Fruit fly (Drosophila melanogaster) whole organism, embryonic: ENCODE data around the gene sordd2.
A peak's percentile ranks its signal among the peaks of the same experiment; 100 is the strongest.

Source experiments
- Ada2b ChIP-seq: fragments of 200-800 bp; sonication (Bioruptor generic); IDR thresholded peaks from 2 replicates; pipeline ENCODE4 v1.3.6; 2022; ENCODE audit warnings: missing biosample characterization, missing genetic modification characterization
- Antp ChIP-seq: fragments of 200-800 bp; sonication (Bioruptor generic); optimal IDR thresholded peaks from 3 replicates; lab custom pipeline; 2016; ENCODE audit warnings: missing biosample characterization, missing genetic modification characterization
- CG10267 ChIP-seq: fragments of 200-800 bp; sonication (Bioruptor generic); optimal IDR thresholded peaks from 2 replicates; lab custom pipeline; 2018; ENCODE audit warnings: missing biosample characterization, mild to moderate bottlenecking, missing genetic modification characterization, moderate library complexity
- CG12391 ChIP-seq: fragments of 200-800 bp; sonication (Bioruptor generic); optimal IDR thresholded peaks from 3 replicates; lab custom pipeline; 2018; ENCODE audit warnings: missing biosample characterization, mild to moderate bottlenecking, missing genetic modification characterization, moderate library complexity
- CG12942 ChIP-seq: fragments of 200-800 bp; sonication (Bioruptor generic); optimal IDR thresholded peaks from 3 replicates; lab custom pipeline; 2016; ENCODE audit warnings: missing biosample characterization, missing genetic modification characterization
- CG13287 ChIP-seq: fragments of 200-800 bp; sonication (Bioruptor generic); IDR thresholded peaks from 2 replicates; pipeline ENCODE4 v1.3.6; 2022; ENCODE audit warnings: missing biosample characterization, missing genetic modification characterization; ENCODE audit not compliant: partially characterized antibody
- CG13624 ChIP-seq: fragments of 200-800 bp; sonication (Bioruptor generic); optimal IDR thresholded peaks from 2 replicates; lab custom pipeline; 2016; ENCODE audit warnings: missing biosample characterization, missing genetic modification characterization
- CG1603 ChIP-seq: fragments of 200-800 bp; sonication (Bioruptor generic); optimal IDR thresholded peaks from 2 replicates; lab custom pipeline; 2019; ENCODE audit warnings: missing biosample characterization, mild to moderate bottlenecking, missing genetic modification characterization, moderate library complexity
- CG16815 ChIP-seq: fragments of 200-800 bp; sonication (Bioruptor generic); optimal IDR thresholded peaks from 3 replicates; lab custom pipeline; 2017; ENCODE audit warnings: missing biosample characterization, mild to moderate bottlenecking, missing genetic modification characterization
- CG2120 ChIP-seq: fragments of 200-800 bp; sonication (Bioruptor generic); optimal IDR thresholded peaks from 3 replicates; lab custom pipeline; 2016; ENCODE audit warnings: missing biosample characterization, missing genetic modification characterization
- CG2129 ChIP-seq: fragments of 200-800 bp; sonication (Bioruptor generic); IDR thresholded peaks from 2 replicates; pipeline ENCODE4 v1.3.6; 2022; ENCODE audit warnings: missing biosample characterization, missing genetic modification characterization; ENCODE audit not compliant: partially characterized antibody
- CG2202 ChIP-seq: fragments of 200-800 bp; sonication (Bioruptor generic); optimal IDR thresholded peaks from 2 replicates; lab custom pipeline; 2018; ENCODE audit warnings: missing biosample characterization, mild to moderate bottlenecking, missing genetic modification characterization
- CG30403 ChIP-seq: fragments of 200-800 bp; sonication (Bioruptor generic); optimal IDR thresholded peaks from 3 replicates; lab custom pipeline; 2016; ENCODE audit warnings: missing biosample characterization, missing genetic modification characterization
- CG32532 ChIP-seq: fragments of 200-800 bp; sonication (Bioruptor generic); IDR thresholded peaks from 2 replicates; pipeline ENCODE4 v1.3.6; 2022; ENCODE audit warnings: missing biosample characterization, missing genetic modification characterization
- CG3838 ChIP-seq: fragments of 200-800 bp; sonication (Bioruptor generic); optimal IDR thresholded peaks from 3 replicates; lab custom pipeline; 2016; ENCODE audit warnings: missing biosample characterization, missing genetic modification characterization
- CG6813 ChIP-seq: fragments of 200-800 bp; sonication (Bioruptor generic); optimal IDR thresholded peaks from 2 replicates; lab custom pipeline; 2017; ENCODE audit warnings: missing biosample characterization, missing genetic modification characterization, mild to moderate bottlenecking, moderate library complexity, missing genetic modification reagents
- CG7556 ChIP-seq: fragments of 200-800 bp; sonication (Bioruptor generic); optimal IDR thresholded peaks from 2 replicates; lab custom pipeline; 2017; ENCODE audit warnings: missing biosample characterization, mild to moderate bottlenecking, missing genetic modification characterization
- CG8765 ChIP-seq: fragments of 200-800 bp; sonication (Bioruptor generic); IDR thresholded peaks from 2 replicates; pipeline ENCODE4 v1.3.6; 2022; ENCODE audit warnings: missing biosample characterization, missing genetic modification characterization
- CG9437 ChIP-seq: fragments of 200-800 bp; sonication (Bioruptor generic); optimal IDR thresholded peaks from 2 replicates; lab custom pipeline; 2018; ENCODE audit warnings: missing biosample characterization, mild to moderate bottlenecking, missing genetic modification characterization
- CG9727 ChIP-seq: fragments of 200-800 bp; sonication (Bioruptor generic); optimal IDR thresholded peaks from 3 replicates; lab custom pipeline; 2017; ENCODE audit warnings: missing biosample characterization, mild to moderate bottlenecking, missing genetic modification characterization
- CG9797 ChIP-seq: fragments of 200-800 bp; sonication (Bioruptor generic); optimal IDR thresholded peaks from 3 replicates; lab custom pipeline; 2018; ENCODE audit warnings: missing biosample characterization, mild to moderate bottlenecking, missing genetic modification characterization
- CoRest ChIP-seq: fragments of 200-800 bp; sonication (Bioruptor generic); optimal IDR thresholded peaks from 3 replicates; lab custom pipeline; 2018; ENCODE audit warnings: missing biosample characterization, mild to moderate bottlenecking, missing genetic modification characterization, moderate library complexity
- Dref ChIP-seq: fragments of 200-800 bp; sonication (Bioruptor generic); IDR thresholded peaks from 2 replicates; pipeline ENCODE4 v1.3.6; 2022; ENCODE audit warnings: missing biosample characterization, missing genetic modification characterization
- Eip74EF ChIP-seq, 2 experiments: fragments of 200-800 bp in 1 of 2; fragments of >200 bp in 1 of 2; sonication (Bioruptor generic) in 1 of 2; optimal IDR thresholded peaks; 2 replicates each; lab custom pipeline; 2017 to 2019; ENCODE audit warnings: missing biosample characterization in 2 of 2, missing genetic modification characterization in 2 of 2, mild to moderate bottlenecking in 1 of 2, moderate library complexity in 1 of 2
- Fer2 ChIP-seq: fragments of 200-800 bp; sonication (Bioruptor generic); optimal IDR thresholded peaks from 2 replicates; lab custom pipeline; 2018; ENCODE audit warnings: missing biosample characterization, mild to moderate bottlenecking, missing genetic modification characterization, moderate library complexity
- GATAe ChIP-seq: fragments of 200-800 bp; sonication (Bioruptor generic); conservative IDR thresholded peaks from 2 replicates; pipeline ENCODE4 v1.3.6; 2022; ENCODE audit warnings: missing biosample characterization, missing genetic modification characterization
- HLH54F ChIP-seq: fragments of 200-800 bp; sonication (Bioruptor generic); optimal IDR thresholded peaks from 3 replicates; lab custom pipeline; 2016; ENCODE audit warnings: missing biosample characterization, missing genetic modification characterization
- MESR4 ChIP-seq: fragments of 200-800 bp; sonication (Bioruptor generic); optimal IDR thresholded peaks from 2 replicates; lab custom pipeline; 2018; ENCODE audit warnings: missing biosample characterization, mild to moderate bottlenecking, missing genetic modification characterization, moderate library complexity
- Max ChIP-seq: fragments of 200-800 bp; sonication (Bioruptor generic); optimal IDR thresholded peaks from 2 replicates; lab custom pipeline; 2016; ENCODE audit warnings: missing biosample characterization, mild to moderate bottlenecking, missing genetic modification characterization
- Med ChIP-seq: fragments of 200-800 bp; sonication (Bioruptor generic); peaks from one replicate; lab custom pipeline; 2016; ENCODE audit warnings: missing biosample characterization, missing genetic modification characterization, mild to moderate bottlenecking, inconsistent platforms, moderate library complexity
- Myb ChIP-seq: fragments of 200-800 bp; sonication (Bioruptor generic); optimal IDR thresholded peaks from 2 replicates; lab custom pipeline; 2016; ENCODE audit warnings: missing biosample characterization, missing genetic modification characterization
- Six4 ChIP-seq: fragments of 200-800 bp; sonication (Bioruptor generic); optimal IDR thresholded peaks from 2 replicates; lab custom pipeline; 2016; ENCODE audit warnings: missing biosample characterization, missing genetic modification characterization
- Xbp1 ChIP-seq: fragments of 200-800 bp; sonication (Bioruptor generic); optimal IDR thresholded peaks from 3 replicates; lab custom pipeline; 2016; ENCODE audit warnings: missing biosample characterization, mild to moderate bottlenecking, missing genetic modification characterization
- YL-1 ChIP-seq: fragments of 200-800 bp; sonication (Bioruptor generic); optimal IDR thresholded peaks from 3 replicates; lab custom pipeline; 2017; ENCODE audit warnings: missing biosample characterization, mild to moderate bottlenecking, missing genetic modification characterization
- cad ChIP-seq: fragments of >200 bp; optimal IDR thresholded peaks from 2 replicates; lab custom pipeline; 2017; ENCODE audit warnings: missing biosample characterization, missing genetic modification characterization
- dm ChIP-seq: fragments of 200-800 bp; sonication (Bioruptor generic); optimal IDR thresholded peaks from 3 replicates; lab custom pipeline; 2016; ENCODE audit warnings: missing biosample characterization, missing genetic modification characterization
- en ChIP-seq: fragments of 200-800 bp; sonication (Bioruptor generic); optimal IDR thresholded peaks from 2 replicates; lab custom pipeline; 2016; ENCODE audit warnings: missing biosample characterization, missing genetic modification characterization
- gfzf ChIP-seq: fragments of 200-800 bp; sonication (Bioruptor generic); optimal IDR thresholded peaks from 2 replicates; lab custom pipeline; 2016; ENCODE audit warnings: missing biosample characterization, mild to moderate bottlenecking, missing genetic modification characterization, moderate library complexity
- gro ChIP-seq: fragments of 200-800 bp; sonication (Bioruptor generic); optimal IDR thresholded peaks from 2 replicates; lab custom pipeline; 2016; ENCODE audit warnings: missing biosample characterization, missing genetic modification characterization
- hkb ChIP-seq, 2 experiments: fragments of 200-800 bp in 1 of 2; fragments of >200 bp in 1 of 2; sonication (Bioruptor generic) in 1 of 2; IDR thresholded peaks in 1 of 2; optimal IDR thresholded peaks in 1 of 2; 2 replicates each; pipeline versions ENCODE4 v1.3.6 to Lab custom; 2017 to 2022; ENCODE audit warnings: missing biosample characterization in 1 of 2, missing genetic modification characterization in 1 of 2
- inv ChIP-seq: fragments of 200-800 bp; sonication (Bioruptor generic); IDR thresholded peaks from 2 replicates; pipeline ENCODE4 v1.3.6; 2022; ENCODE audit warnings: missing biosample characterization, missing genetic modification characterization; ENCODE audit not compliant: partially characterized antibody
- phol ChIP-seq: fragments of 200-800 bp; sonication (Bioruptor generic); optimal IDR thresholded peaks from 3 replicates; lab custom pipeline; 2018; ENCODE audit warnings: missing biosample characterization, mild to moderate bottlenecking, missing genetic modification characterization, moderate library complexity
- prd ChIP-seq, 3 experiments: fragments of >200 bp in 2 of 3; fragments of 200-800 bp in 1 of 3; sonication (Bioruptor generic) in 1 of 3; optimal IDR thresholded peaks in 2 of 3; IDR thresholded peaks in 1 of 3; 2 replicates in 2 of 3; 3 replicates in 1 of 3; pipeline versions ENCODE4 v1.3.6 to Lab custom; 2017 to 2022; ENCODE audit warnings: missing biosample characterization in 1 of 3, missing genetic modification characterization in 1 of 3
- row ChIP-seq: fragments of 200-800 bp; sonication (Bioruptor generic); IDR thresholded peaks from 3 replicates; pipeline ENCODE4 v1.3.6; 2022; ENCODE audit warnings: missing biosample characterization, missing genetic modification characterization
- run ChIP-seq: fragments of 200-800 bp; sonication (Bioruptor generic); optimal IDR thresholded peaks from 3 replicates; lab custom pipeline; 2018; ENCODE audit warnings: missing biosample characterization, mild to moderate bottlenecking, missing genetic modification characterization
- shn ChIP-seq: fragments of 200-800 bp; sonication (Bioruptor generic); optimal IDR thresholded peaks from 3 replicates; lab custom pipeline; 2016; ENCODE audit warnings: missing biosample characterization, missing genetic modification characterization
- stwl ChIP-seq: fragments of 200-800 bp; sonication (Bioruptor generic); optimal IDR thresholded peaks from 3 replicates; lab custom pipeline; 2018; ENCODE audit warnings: missing biosample characterization, mild to moderate bottlenecking, missing genetic modification characterization, moderate library complexity
- twi ChIP-seq: fragments of 200-800 bp; optimal IDR thresholded peaks from 2 replicates; lab custom pipeline; 2019; ENCODE audit warnings: missing biosample characterization, mild to moderate bottlenecking, missing genetic modification characterization, moderate library complexity
- wdn ChIP-seq: fragments of 200-800 bp; sonication (Bioruptor generic); IDR thresholded peaks from 2 replicates; pipeline ENCODE4 v1.3.6; 2022; ENCODE audit warnings: missing biosample characterization, missing genetic modification characterization

Gene sordd2

DNA sequence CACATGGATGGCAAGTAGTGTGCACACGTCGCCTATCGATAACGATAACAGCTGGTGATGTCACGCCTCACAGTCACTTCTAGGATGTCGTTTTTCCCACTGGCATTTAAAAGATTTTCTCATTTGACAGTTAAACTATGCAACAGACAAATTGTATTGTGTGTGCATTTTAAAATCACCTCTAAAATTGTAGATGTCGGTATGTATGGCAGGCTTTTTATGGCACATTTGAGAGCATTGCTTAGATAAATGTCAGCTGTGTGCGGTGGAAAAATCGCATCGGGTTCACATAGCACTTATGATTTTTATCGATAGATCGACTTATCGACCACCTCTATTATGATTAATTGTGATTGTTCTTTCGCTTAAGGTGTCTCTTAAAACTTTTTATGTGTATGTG, 45.2 kb upstream of the sordd2 start, which contains the start of the genes ArgRS and CG8578 (continued):
- no peak for TF ChIP-seq CG7556 (GFP tag; lab: Kevin White, UChicago)
- TF ChIP-seq YL-1 (GFP tag; lab: Kevin White, UChicago) = peak; percentile 34
- TF ChIP-seq run (tag; lab: Kevin White, UChicago) = no peak
- peak; percentile 93 for TF ChIP-seq Antp (GFP tag; lab: Kevin White, UChicago)
- 0 out of 2 replicates have a peak, but pooled peaks have one; percentile 15 for TF ChIP-seq GATAe (GFP tag; lab: Robert Waterston, UW)
- TF ChIP-seq wdn (GFP tag; lab: Robert Waterston, UW) = 0 out of 2 replicates have a peak, but pooled peaks have one; percentile 26
- no peak; the same call in 1 of the 2 replicates for TF ChIP-seq CG32532 (GFP tag; lab: Robert Waterston, UW)
- TF ChIP-seq CG3838 (GFP tag; lab: Kevin White, UChicago) = no peak
- TF ChIP-seq CG2120 (GFP tag; lab: Kevin White, UChicago) = peak; percentile 71
- TF ChIP-seq row (GFP tag; lab: Robert Waterston, UW) = peak; percentile 89
- TF ChIP-seq CG9437 (GFP tag; lab: Kevin White, UChicago) = peak; percentile 7
- peak; percentile 54 for TF ChIP-seq CoRest (tag; lab: Kevin White, UChicago)
- no peak for TF ChIP-seq Six4
- peak; percentile 60 for TF ChIP-seq phol (tag; lab: Kevin White, UChicago)
- TF ChIP-seq stwl (tag; lab: Kevin White, UChicago) = peak; percentile 30
- TF ChIP-seq en (GFP tag; lab: Kevin White, UChicago) = peak; percentile 63
- TF ChIP-seq dm (GFP tag; lab: Kevin White, UChicago) = peak; percentile 83
- TF ChIP-seq Ada2b (GFP tag; lab: Robert Waterston, UW) = no peak
- peak; percentile 32 for TF ChIP-seq CG12391 (tag; lab: Kevin White, UChicago)
- TF ChIP-seq cad (GFP tag; lab: Kevin White, UChicago) = no peak
- peak; percentile 45 for TF ChIP-seq shn
- peak in 1 of 2 experiments; percentile 38 for TF ChIP-seq Eip74EF (GFP tag; optimal IDR thresholded peaks at IDR 0.05; lab: Kevin White, UChicago)
- peak; percentile 73 for TF ChIP-seq Dref (GFP tag; lab: Robert Waterston, UW)
- TF ChIP-seq CG13287 = peak; percentile 85
- peak; percentile 26; the same call in 1 of the 2 replicates for TF ChIP-seq CG2129 (GFP tag; lab: Robert Waterston, UW)
- TF ChIP-seq hkb (optimal IDR thresholded peaks at IDR 0.05; lab: Kevin White, UChicago) = peak; percentile 48
- TF ChIP-seq hkb (GFP tag; IDR thresholded peaks at IDR 0.05; lab: Robert Waterston, UW) = peak; percentile 47; the same call in 1 of the 2 replicates
- no peak for TF ChIP-seq CG16815 (GFP tag; lab: Kevin White, UChicago)
- peak; percentile 20 for TF ChIP-seq gfzf (GFP tag; lab: Kevin White, UChicago)
- peak; percentile 29 for TF ChIP-seq CG12942 (GFP tag; lab: Kevin White, UChicago)
- TF ChIP-seq CG13624 (GFP tag; lab: Kevin White, UChicago) = peak; percentile 34
- peak; percentile 23 for TF ChIP-seq CG10267
- no peak for TF ChIP-seq CG2202 (tag; lab: Kevin White, UChicago)
- TF ChIP-seq inv (GFP tag; lab: Robert Waterston, UW) = peak; percentile 85
- no peak for TF ChIP-seq CG6813 (GFP tag; lab: Kevin White, UChicago)
- peak; percentile 16 for TF ChIP-seq CG9797 (GFP tag; lab: Kevin White, UChicago)
- TF ChIP-seq CG8765 (GFP tag; lab: Robert Waterston, UW) = peak; percentile 56; the same call in 1 of the 2 replicates
- peak; percentile 97 for TF ChIP-seq Med (GFP tag; lab: Kevin White, UChicago)
- peak; percentile 57 for TF ChIP-seq HLH54F
- TF ChIP-seq CG9727 (GFP tag; lab: Kevin White, UChicago) = peak; percentile 71
- peak; percentile 24 for TF ChIP-seq MESR4 (GFP tag; lab: Kevin White, UChicago)
- TF ChIP-seq Myb (GFP tag; lab: Kevin White, UChicago) = peak; percentile 42
- TF ChIP-seq gro (GFP tag; lab: Kevin White, UChicago) = peak; percentile 84
- no peak for TF ChIP-seq prd (optimal IDR thresholded peaks at IDR 0.05; lab: Kevin White, UChicago)
- TF ChIP-seq prd (GFP tag; IDR thresholded peaks at IDR 0.05; lab: Robert Waterston, UW) = peak; percentile 85
- TF ChIP-seq twi (tag; lab: Kevin White, UChicago) = peak; percentile 41
- no peak for TF ChIP-seq Fer2 (tag; lab: Kevin White, UChicago)
- peak; percentile 46 for TF ChIP-seq CG30403 (GFP tag; lab: Kevin White, UChicago)
- TF ChIP-seq Max (GFP tag; lab: Kevin White, UChicago) = peak; percentile 39
- TF ChIP-seq Xbp1 (GFP tag; lab: Kevin White, UChicago) = peak; percentile 52
- TF ChIP-seq CG1603 (tag; lab: Kevin White, UChicago) = peak; percentile 53
